Fruit fly (Drosophila melanogaster) whole organism, embryonic: ENCODE data around the gene CG44158.

ENCODE experiments used
- CG10209 ChIP-seq: fragments of 200-800 bp; sonication (Bioruptor generic); optimal IDR thresholded peaks from 3 replicates; lab custom pipeline; 2017; ENCODE audit warnings: missing biosample characterization, mild to moderate bottlenecking, missing genetic modification characterization, missing genetic modification reagents
- CG10267 ChIP-seq: fragments of 200-800 bp; sonication (Bioruptor generic); optimal IDR thresholded peaks from 2 replicates; lab custom pipeline; 2018; ENCODE audit warnings: missing biosample characterization, mild to moderate bottlenecking, missing genetic modification characterization, moderate library complexity
- CG11085 ChIP-seq: fragments of 200-800 bp; sonication (Bioruptor generic); IDR thresholded peaks from 2 replicates; pipeline ENCODE4 v1.3.6; 2022; ENCODE audit warnings: missing biosample characterization, missing genetic modification characterization
- CG13424 ChIP-seq: fragments of 200-800 bp; sonication (Bioruptor generic); optimal IDR thresholded peaks from 2 replicates; lab custom pipeline; 2019; ENCODE audit warnings: missing biosample characterization, mild to moderate bottlenecking, missing genetic modification characterization, moderate library complexity
- CG15073 ChIP-seq: fragments of 200-800 bp; sonication (Bioruptor generic); optimal IDR thresholded peaks from 2 replicates; lab custom pipeline; 2016; ENCODE audit warnings: missing biosample characterization, missing genetic modification characterization
- CG17802 ChIP-seq: fragments of 200-800 bp; sonication (Bioruptor generic); optimal IDR thresholded peaks from 2 replicates; lab custom pipeline; 2018; ENCODE audit warnings: missing biosample characterization, mild to moderate bottlenecking, missing genetic modification characterization, moderate library complexity
- CG18764 ChIP-seq: fragments of 200-800 bp; sonication (Bioruptor generic); optimal IDR thresholded peaks from 3 replicates; lab custom pipeline; 2016; ENCODE audit warnings: missing biosample characterization, missing genetic modification characterization
- CG2202 ChIP-seq: fragments of 200-800 bp; sonication (Bioruptor generic); optimal IDR thresholded peaks from 2 replicates; lab custom pipeline; 2018; ENCODE audit warnings: missing biosample characterization, mild to moderate bottlenecking, missing genetic modification characterization
- CG2678 ChIP-seq: fragments of 200-800 bp; sonication (Bioruptor generic); optimal IDR thresholded peaks from 3 replicates; lab custom pipeline; 2019; ENCODE audit warnings: missing biosample characterization, mild to moderate bottlenecking, missing genetic modification characterization, moderate library complexity
- CG30403 ChIP-seq: fragments of 200-800 bp; sonication (Bioruptor generic); optimal IDR thresholded peaks from 3 replicates; lab custom pipeline; 2016; ENCODE audit warnings: missing biosample characterization, missing genetic modification characterization
- CG31224 ChIP-seq: fragments of 200-800 bp; sonication (Bioruptor generic); IDR thresholded peaks from 2 replicates; pipeline ENCODE4 v1.3.6; 2022; ENCODE audit warnings: missing biosample characterization, missing genetic modification characterization
- CG3163 ChIP-seq: fragments of 200-800 bp; sonication (Bioruptor generic); optimal IDR thresholded peaks from 3 replicates; lab custom pipeline; 2016; ENCODE audit warnings: missing biosample characterization, missing genetic modification characterization
- CG32767 ChIP-seq: fragments of 200-800 bp; sonication (Bioruptor generic); IDR thresholded peaks from 2 replicates; pipeline ENCODE4 v1.3.6; 2022; ENCODE audit warnings: missing biosample characterization, missing genetic modification characterization
- CG33213 ChIP-seq: fragments of 200-800 bp; sonication (Bioruptor generic); optimal IDR thresholded peaks from 3 replicates; lab custom pipeline; 2016; ENCODE audit warnings: missing biosample characterization, missing genetic modification characterization
- CG33557 ChIP-seq: fragments of 200-800 bp; sonication (Bioruptor generic); optimal IDR thresholded peaks from 2 replicates; lab custom pipeline; 2019; ENCODE audit warnings: missing biosample characterization, mild to moderate bottlenecking, missing genetic modification characterization, moderate library complexity
- CG34376 ChIP-seq: fragments of 200-800 bp; sonication (Bioruptor generic); optimal IDR thresholded peaks from 2 replicates; lab custom pipeline; 2018; ENCODE audit warnings: missing biosample characterization, mild to moderate bottlenecking, missing genetic modification characterization
- CG3995 ChIP-seq: fragments of 200-800 bp; sonication (Bioruptor generic); optimal IDR thresholded peaks from 3 replicates; lab custom pipeline; 2016; ENCODE audit warnings: missing biosample characterization, missing genetic modification characterization
- CG4820 ChIP-seq: fragments of 200-800 bp; sonication (Bioruptor generic); optimal IDR thresholded peaks from 3 replicates; lab custom pipeline; 2016; ENCODE audit warnings: missing biosample characterization, missing genetic modification characterization
- CG6813 ChIP-seq: fragments of 200-800 bp; sonication (Bioruptor generic); optimal IDR thresholded peaks from 2 replicates; lab custom pipeline; 2017; ENCODE audit warnings: missing biosample characterization, missing genetic modification characterization, mild to moderate bottlenecking, moderate library complexity, missing genetic modification reagents
- CG7786 ChIP-seq: fragments of 200-800 bp; sonication (Bioruptor generic); optimal IDR thresholded peaks from 2 replicates; lab custom pipeline; 2016; ENCODE audit warnings: missing biosample characterization, missing genetic modification characterization
- CG8281 ChIP-seq: fragments of 200-800 bp; sonication (Bioruptor generic); optimal IDR thresholded peaks from 2 replicates; lab custom pipeline; 2018; ENCODE audit warnings: missing biosample characterization, mild to moderate bottlenecking, missing genetic modification characterization, moderate library complexity
- CG8388 ChIP-seq: fragments of 200-800 bp; sonication (Bioruptor generic); optimal IDR thresholded peaks from 2 replicates; lab custom pipeline; 2019; ENCODE audit warnings: missing biosample characterization, mild to moderate bottlenecking, missing genetic modification characterization, moderate library complexity
- E2f2 ChIP-seq: fragments of 200-800 bp; sonication (Bioruptor generic); IDR thresholded peaks from 2 replicates; pipeline ENCODE4 v1.3.6; 2022; ENCODE audit warnings: missing biosample characterization, missing genetic modification characterization
- GATAe ChIP-seq: fragments of 200-800 bp; sonication (Bioruptor generic); conservative IDR thresholded peaks from 2 replicates; pipeline ENCODE4 v1.3.6; 2022; ENCODE audit warnings: missing biosample characterization, missing genetic modification characterization
- Hand ChIP-seq: fragments of 200-800 bp; sonication (Bioruptor generic); optimal IDR thresholded peaks from 2 replicates; lab custom pipeline; 2017; ENCODE audit warnings: mild to moderate bottlenecking, missing biosample characterization, missing genetic modification reagents, missing genetic modification characterization
- Lim3 ChIP-seq: fragments of 200-800 bp; sonication (Bioruptor generic); IDR thresholded peaks from 2 replicates; pipeline ENCODE4 v1.3.6; 2022; ENCODE audit warnings: missing biosample characterization, missing genetic modification characterization
- NFAT ChIP-seq: fragments of 200-800 bp; sonication (Bioruptor generic); IDR thresholded peaks from 2 replicates; pipeline ENCODE4 v1.3.6; 2022; ENCODE audit warnings: missing biosample characterization, missing genetic modification characterization
- Nf-YB ChIP-seq: fragments of 200-800 bp; sonication (Bioruptor generic); optimal IDR thresholded peaks from 3 replicates; lab custom pipeline; 2019; ENCODE audit warnings: missing biosample characterization, mild to moderate bottlenecking, missing genetic modification characterization, moderate library complexity
- Optix ChIP-seq: fragments of 200-800 bp; sonication (Bioruptor generic); IDR thresholded peaks from 3 replicates; pipeline ENCODE4 v1.3.6; 2022; ENCODE audit warnings: missing biosample characterization, missing genetic modification characterization
- PHDP ChIP-seq: fragments of 200-800 bp; sonication (Bioruptor generic); optimal IDR thresholded peaks from 3 replicates; lab custom pipeline; 2018; ENCODE audit warnings: missing biosample characterization, mild to moderate bottlenecking, missing genetic modification characterization, moderate library complexity
- Sox102F ChIP-seq: fragments of 200-800 bp; sonication (Bioruptor generic); optimal IDR thresholded peaks from 2 replicates; lab custom pipeline; 2018; ENCODE audit warnings: missing biosample characterization, mild to moderate bottlenecking, missing genetic modification characterization, moderate library complexity
- Xrp1 ChIP-seq: fragments of 200-800 bp; sonication (Bioruptor generic); IDR thresholded peaks from 2 replicates; pipeline ENCODE4 v1.3.6; 2022; ENCODE audit warnings: missing biosample characterization, missing genetic modification characterization
- ab ChIP-seq: fragments of 200-800 bp; sonication (Bioruptor generic); optimal IDR thresholded peaks from 2 replicates; lab custom pipeline; 2016; ENCODE audit warnings: missing biosample characterization, missing genetic modification characterization
- ato ChIP-seq: fragments of 200-800 bp; sonication (Bioruptor generic); IDR thresholded peaks from 2 replicates; pipeline ENCODE4 v1.3.6; 2022; ENCODE audit warnings: missing biosample characterization, missing genetic modification characterization; ENCODE audit not compliant: partially characterized antibody
- bigmax ChIP-seq: fragments of 200-800 bp; sonication (Bioruptor generic); optimal IDR thresholded peaks from 2 replicates; lab custom pipeline; 2018; ENCODE audit warnings: missing biosample characterization, mild to moderate bottlenecking, missing genetic modification characterization
- chm ChIP-seq: fragments of 200-800 bp; sonication (Bioruptor generic); IDR thresholded peaks from 2 replicates; pipeline ENCODE4 v1.3.6; 2022; ENCODE audit warnings: missing biosample characterization, missing genetic modification characterization
- crc ChIP-seq: fragments of 200-800 bp; sonication (Bioruptor generic); optimal IDR thresholded peaks from 2 replicates; lab custom pipeline; 2016; ENCODE audit warnings: missing biosample characterization, missing genetic modification characterization
- crp ChIP-seq, 2 experiments: fragments of 200-800 bp; sonication (Bioruptor generic); optimal IDR thresholded peaks; 2 replicates in 1 of 2; 3 replicates in 1 of 2; lab custom pipeline; 2017; ENCODE audit warnings: missing biosample characterization in 2 of 2, missing genetic modification characterization in 2 of 2, mild to moderate bottlenecking in 1 of 2, moderate library complexity in 1 of 2
- cwo ChIP-seq: fragments of 200-800 bp; sonication (Bioruptor generic); optimal IDR thresholded peaks from 3 replicates; lab custom pipeline; 2017; ENCODE audit warnings: missing biosample characterization, missing genetic modification characterization, mild to moderate bottlenecking, moderate library complexity, missing genetic modification reagents
- gcm2 ChIP-seq: fragments of 200-800 bp; sonication (Bioruptor generic); optimal IDR thresholded peaks from 2 replicates; lab custom pipeline; 2016; ENCODE audit warnings: missing biosample characterization, missing genetic modification characterization
- hb ChIP-seq: fragments of 200-800 bp; sonication (Bioruptor generic); IDR thresholded peaks from 3 replicates; pipeline ENCODE4 v1.3.6; 2022; ENCODE audit warnings: missing biosample characterization, missing genetic modification characterization; ENCODE audit not compliant: partially characterized antibody
- nom ChIP-seq: fragments of 200-800 bp; sonication (Bioruptor generic); optimal IDR thresholded peaks from 2 replicates; lab custom pipeline; 2017; ENCODE audit warnings: missing biosample characterization, missing genetic modification characterization, mild to moderate bottlenecking, moderate library complexity, missing genetic modification reagents
- oc ChIP-seq: fragments of 200-800 bp; sonication (Bioruptor generic); optimal IDR thresholded peaks from 2 replicates; lab custom pipeline; 2018; ENCODE audit warnings: missing biosample characterization, mild to moderate bottlenecking, missing genetic modification characterization, moderate library complexity
- row ChIP-seq: fragments of 200-800 bp; sonication (Bioruptor generic); IDR thresholded peaks from 3 replicates; pipeline ENCODE4 v1.3.6; 2022; ENCODE audit warnings: missing biosample characterization, missing genetic modification characterization
- run ChIP-seq: fragments of 200-800 bp; sonication (Bioruptor generic); optimal IDR thresholded peaks from 3 replicates; lab custom pipeline; 2018; ENCODE audit warnings: missing biosample characterization, mild to moderate bottlenecking, missing genetic modification characterization
- sna ChIP-seq: fragments of 200-800 bp; sonication (Bioruptor generic); IDR thresholded peaks from 2 replicates; pipeline ENCODE4 v1.3.6; 2022; ENCODE audit warnings: missing biosample characterization, missing genetic modification characterization; ENCODE audit not compliant: partially characterized antibody
- vfl ChIP-seq: fragments of 200-800 bp; sonication (Bioruptor generic); optimal IDR thresholded peaks from 2 replicates; lab custom pipeline; 2016; ENCODE audit warnings: missing biosample characterization, missing genetic modification characterization

CG44158 gene

DNA sequence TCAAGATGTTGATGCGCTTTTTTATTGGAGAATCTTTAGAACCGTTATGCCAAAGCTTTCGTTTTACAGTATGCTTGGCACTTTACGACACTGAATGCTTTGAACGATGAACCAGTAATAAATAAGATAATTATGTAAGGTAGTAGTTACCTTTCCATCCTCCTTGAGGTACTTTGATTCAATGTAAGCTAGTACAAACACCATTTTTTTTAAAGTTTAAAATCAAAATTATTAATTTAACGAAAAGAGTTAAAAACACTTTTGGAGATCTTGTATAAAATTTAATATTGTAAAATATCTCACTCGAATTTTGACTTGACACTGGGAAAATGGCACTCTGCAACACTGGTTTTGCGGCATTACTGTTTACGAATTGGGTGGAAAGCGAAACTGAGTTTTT is 23.2 kb upstream of the CG44158 start, which contains the start of the genes Arp5 and CG7208 (continued):
- 0 out of 2 replicates have a peak, but pooled peaks have one; percentile 21 for TF ChIP-seq CG32767 (GFP tag; lab: Robert Waterston, UW)
- TF ChIP-seq CG7786, result peak; percentile 58
- peak; percentile 52 for TF ChIP-seq CG18764 (GFP tag; lab: Kevin White, UChicago)
- TF ChIP-seq sna, result peak; percentile 64; the same call in 1 of the 2 replicates
- TF ChIP-seq row (GFP tag; lab: Robert Waterston, UW), result peak; percentile 84
- no peak for TF ChIP-seq CG2678 (tag; lab: Kevin White, UChicago)
- peak; percentile 54 for TF ChIP-seq vfl (GFP tag; lab: Kevin White, UChicago)
- TF ChIP-seq Hand (GFP tag; lab: Kevin White, UChicago), result no peak
- no peak for TF ChIP-seq ab (GFP tag; lab: Kevin White, UChicago)
- peak; percentile 34 for TF ChIP-seq CG4820 (GFP tag; lab: Kevin White, UChicago)
- no peak for TF ChIP-seq oc
- peak; percentile 59 for TF ChIP-seq NFAT
- TF ChIP-seq CG2202, result no peak
- peak; percentile 95 for TF ChIP-seq CG10267 (tag; lab: Kevin White, UChicago)
- no peak for TF ChIP-seq CG8281 (tag; lab: Kevin White, UChicago)
- peak; percentile 69 for TF ChIP-seq CG13424 (tag; lab: Kevin White, UChicago)
- peak; percentile 59 for TF ChIP-seq CG11085
- no peak for TF ChIP-seq CG15073 (GFP tag; lab: Kevin White, UChicago)
- TF ChIP-seq cwo (GFP tag; lab: Kevin White, UChicago), result peak; percentile 42
- TF ChIP-seq Optix (GFP tag; lab: Robert Waterston, UW), result no peak
- TF ChIP-seq CG33557 (GFP tag; lab: Kevin White, UChicago), result peak; percentile 19
- TF ChIP-seq Lim3 (GFP tag; lab: Robert Waterston, UW), result no peak
- TF ChIP-seq E2f2 (GFP tag; lab: Robert Waterston, UW), result peak; percentile 60; the same call in 1 of the 2 replicates
- peak; percentile 67 for TF ChIP-seq Xrp1 (GFP tag; lab: Robert Waterston, UW)
- TF ChIP-seq CG6813 (GFP tag; lab: Kevin White, UChicago), result no peak
- TF ChIP-seq CG34376 (GFP tag; lab: Kevin White, UChicago), result peak; percentile 72
- TF ChIP-seq crp (GFP tag; optimal IDR thresholded peaks at IDR 0.05; lab: Kevin White, UChicago), result no peak
- no peak for TF ChIP-seq gcm2
- TF ChIP-seq Sox102F, result no peak
- TF ChIP-seq CG10209, result peak; percentile 68
- TF ChIP-seq Nf-YB, result peak; percentile 52
- TF ChIP-seq GATAe (GFP tag; lab: Robert Waterston, UW), result no peak
- no peak for TF ChIP-seq hb (GFP tag; lab: Robert Waterston, UW)
- peak; percentile 23 for TF ChIP-seq CG3163 (GFP tag; lab: Kevin White, UChicago)
- peak; percentile 52 for TF ChIP-seq CG8388
- TF ChIP-seq chm (GFP tag; lab: Robert Waterston, UW), result no peak
- no peak for TF ChIP-seq run (tag; lab: Kevin White, UChicago)
- peak; percentile 76 for TF ChIP-seq PHDP (tag; lab: Kevin White, UChicago)
- peak; percentile 40 for TF ChIP-seq crc (GFP tag; lab: Kevin White, UChicago)
- peak; percentile 53 for TF ChIP-seq CG33213 (GFP tag; lab: Kevin White, UChicago)
- peak; percentile 34 for TF ChIP-seq CG3995
- no peak for TF ChIP-seq nom (GFP tag; lab: Kevin White, UChicago)
- peak; percentile 35; the same call in 1 of the 2 replicates for TF ChIP-seq CG31224 (GFP tag; lab: Robert Waterston, UW)
- TF ChIP-seq CG30403 (GFP tag; lab: Kevin White, UChicago), result peak; percentile 84
- no peak for TF ChIP-seq bigmax (GFP tag; lab: Kevin White, UChicago)
- TF ChIP-seq ato (GFP tag; lab: Robert Waterston, UW), result no peak
- TF ChIP-seq CG17802 (tag; lab: Kevin White, UChicago), result peak; percentile 11
